Worm (Caenorhabditis elegans) whole organism, midembryonic: Measurements from ENCODE around the gene npl-4.2.

ENCODE experiments used
- T22C8.4 ChIP-seq: fragments of 200-800 bp; sonication (Bioruptor generic); IDR thresholded peaks from 2 replicates; pipeline ENCODE4 v1.3.6; 2022; ENCODE audit warnings: missing genetic modification characterization, missing compliant biosample characterization
- flt-1 ChIP-seq: fragments of 200-800 bp; sonication (Bioruptor generic); IDR thresholded peaks from 2 replicates; pipeline ENCODE4 v1.3.6; 2022; ENCODE audit warnings: missing genetic modification characterization, missing compliant biosample characterization
- klf-2 ChIP-seq: fragments of 200-800 bp; sonication (Bioruptor generic); conservative IDR thresholded peaks from 2 replicates; pipeline ENCODE4 v1.3.6; 2022; ENCODE audit warnings: missing genetic modification reagents, missing genetic modification characterization, missing compliant biosample characterization
- ztf-23 ChIP-seq: fragments of 200-800 bp; sonication (Bioruptor generic); IDR thresholded peaks from 2 replicates; pipeline ENCODE4 v1.3.6; 2022; ENCODE audit warnings: missing genetic modification reagents, missing genetic modification characterization, missing compliant biosample characterization

DNA sequence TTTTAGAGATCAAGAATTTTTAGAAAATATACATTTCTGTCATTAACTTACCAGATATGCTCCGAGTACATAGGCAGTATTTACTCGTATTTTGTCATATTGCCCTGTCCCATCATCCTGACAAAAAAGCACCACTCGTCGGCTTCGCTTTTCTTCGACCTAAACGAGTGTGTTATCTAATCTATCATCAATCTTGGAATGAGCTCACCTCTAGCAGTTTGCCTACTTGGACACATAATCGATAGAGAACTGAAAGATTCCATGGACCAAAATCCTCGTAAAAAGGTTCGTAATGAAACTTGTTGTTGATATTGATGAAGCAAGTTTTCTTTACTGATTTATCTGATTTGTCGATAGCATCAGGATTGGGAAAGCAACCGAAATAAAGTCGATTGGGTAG lies 29.8 kb upstream of the npl-4.2 start:
- TF ChIP-seq flt-1 (GFP tag; lab: Robert Waterston, UW): no peak
- TF ChIP-seq T22C8.4 (GFP tag; lab: Robert Waterston, UW): no peak
- no peak for TF ChIP-seq klf-2 (GFP tag; lab: Robert Waterston, UW)
- TF ChIP-seq ztf-23 (GFP tag; lab: Robert Waterston, UW): no peak
